Worm (Caenorhabditis elegans) whole organism, mixed stage, embryonic: ENCODE results near the gene EGAP9.3.

Experiments
- bed-3 ChIP-seq: fragments of 200-800 bp; sonication (Bioruptor generic); optimal IDR thresholded peaks from 3 replicates; lab custom pipeline; 2018; ENCODE audit warnings: mild to moderate bottlenecking, missing genetic modification characterization, moderate library complexity, missing compliant biosample characterization
- blmp-1 ChIP-seq: fragments of 150-350 bp; optimal IDR thresholded peaks from 2 replicates; lab custom pipeline; 2014; ENCODE audit warnings: missing biosample characterization, missing genetic modification characterization
- ceh-39 ChIP-seq: fragments of 150-350 bp; optimal IDR thresholded peaks from 2 replicates; lab custom pipeline; 2014; ENCODE audit warnings: missing biosample characterization, missing genetic modification characterization
- ceh-83 ChIP-seq: fragments of 200-800 bp; sonication (Bioruptor generic); optimal IDR thresholded peaks from 2 replicates; lab custom pipeline; 2018; ENCODE audit warnings: mild to moderate bottlenecking, missing genetic modification characterization, missing compliant biosample characterization
- ces-1 ChIP-seq: fragments of 150-350 bp; optimal IDR thresholded peaks from 2 replicates; lab custom pipeline; 2014; ENCODE audit warnings: missing biosample characterization, missing genetic modification reagents, missing genetic modification characterization
- cnd-1 ChIP-seq: fragments of 200-800 bp; sonication (Bioruptor generic); optimal IDR thresholded peaks from 2 replicates; lab custom pipeline; 2018; ENCODE audit warnings: mild to moderate bottlenecking, missing genetic modification characterization, missing compliant biosample characterization
- elt-1 ChIP-seq: sonication (generic microtip); optimal IDR thresholded peaks from 2 replicates; lab custom pipeline; 2017; ENCODE audit warnings: missing genetic modification characterization, mild to moderate bottlenecking, missing compliant biosample characterization, antibody characterized with exemption, moderate library complexity, borderline replicate concordance; ENCODE audit not compliant: insufficient read depth
- elt-3 ChIP-seq: fragments of 150-350 bp; optimal IDR thresholded peaks from 2 replicates; lab custom pipeline; 2014; ENCODE audit warnings: missing biosample characterization, missing genetic modification characterization
- ham-2 ChIP-seq: fragments of 200-800 bp; sonication (Bioruptor generic); optimal IDR thresholded peaks from 2 replicates; lab custom pipeline; 2018; ENCODE audit warnings: mild to moderate bottlenecking, missing genetic modification characterization, missing compliant biosample characterization
- lin-13 ChIP-seq: fragments of 150-350 bp; optimal IDR thresholded peaks from 2 replicates; lab custom pipeline; 2014; ENCODE audit warnings: missing biosample characterization, missing genetic modification characterization
- lin-32 ChIP-seq: fragments of 200-800 bp; sonication (Bioruptor generic); optimal IDR thresholded peaks from 2 replicates; lab custom pipeline; 2018; ENCODE audit warnings: mild to moderate bottlenecking, missing genetic modification characterization, missing compliant biosample characterization
- lsy-2 ChIP-seq: fragments of 150-350 bp; optimal IDR thresholded peaks from 2 replicates; lab custom pipeline; 2014; ENCODE audit warnings: missing biosample characterization, missing genetic modification characterization
- mab-5 ChIP-seq: fragments of 150-350 bp; optimal IDR thresholded peaks from 2 replicates; lab custom pipeline; 2014; ENCODE audit warnings: missing biosample characterization, missing genetic modification characterization
- mep-1 ChIP-seq: fragments of 150-350 bp; optimal IDR thresholded peaks from 2 replicates; lab custom pipeline; 2017; ENCODE audit warnings: missing biosample characterization, missing genetic modification reagents, missing genetic modification characterization, inconsistent platforms
- mls-2 ChIP-seq: sonication (generic microtip); optimal IDR thresholded peaks from 2 replicates; lab custom pipeline; 2016; ENCODE audit warnings: mild to moderate bottlenecking, missing genetic modification characterization, moderate library complexity, missing compliant biosample characterization
- nhr-2 ChIP-seq: fragments of 150-350 bp; optimal IDR thresholded peaks from 2 replicates; lab custom pipeline; 2014; ENCODE audit warnings: missing biosample characterization, missing genetic modification characterization
- nhr-237 ChIP-seq: fragments of 150-350 bp; optimal IDR thresholded peaks from 2 replicates; lab custom pipeline; 2014; ENCODE audit warnings: missing biosample characterization, missing genetic modification characterization
- nhr-28 ChIP-seq: fragments of 150-350 bp; optimal IDR thresholded peaks from 2 replicates; lab custom pipeline; 2014; ENCODE audit warnings: missing biosample characterization, missing genetic modification characterization
- nhr-76 ChIP-seq: sonication (generic microtip); optimal IDR thresholded peaks from 2 replicates; lab custom pipeline; 2017; ENCODE audit warnings: missing biosample characterization, missing genetic modification characterization
- pha-4 ChIP-seq: fragments of 150-350 bp; optimal IDR thresholded peaks from 2 replicates; lab custom pipeline; 2018; ENCODE audit warnings: missing biosample characterization, missing genetic modification reagents, missing genetic modification characterization
- sem-2 ChIP-seq: fragments of 200-800 bp; sonication (Bioruptor generic); optimal IDR thresholded peaks from 2 replicates; lab custom pipeline; 2018; ENCODE audit warnings: mild to moderate bottlenecking, missing genetic modification characterization, missing compliant biosample characterization
- snpc-4 ChIP-seq: fragments of 150-350 bp; optimal IDR thresholded peaks from 2 replicates; lab custom pipeline; 2014; ENCODE audit warnings: missing biosample characterization, missing genetic modification characterization
- sptf-1 ChIP-seq: sonication (generic microtip); optimal IDR thresholded peaks from 2 replicates; lab custom pipeline; 2017; ENCODE audit warnings: mild to moderate bottlenecking, missing genetic modification characterization, moderate library complexity, missing compliant biosample characterization
- tbx-8 ChIP-seq: fragments of 200-800 bp; sonication (Bioruptor generic); optimal IDR thresholded peaks from 2 replicates; lab custom pipeline; 2018; ENCODE audit warnings: mild to moderate bottlenecking, missing genetic modification characterization, moderate library complexity, missing compliant biosample characterization
- unc-120 ChIP-seq: sonication (generic microtip); optimal IDR thresholded peaks from 2 replicates; lab custom pipeline; 2017; ENCODE audit warnings: missing genetic modification characterization, missing compliant biosample characterization; ENCODE audit not compliant: poor library complexity, severe bottlenecking
- unc-62 ChIP-seq: fragments of 150-350 bp; optimal IDR thresholded peaks from 2 replicates; lab custom pipeline; 2014; ENCODE audit warnings: missing biosample characterization, missing genetic modification reagents, missing genetic modification characterization
- zip-8 ChIP-seq: fragments of 150-350 bp; optimal IDR thresholded peaks from 2 replicates; lab custom pipeline; 2014; ENCODE audit warnings: missing biosample characterization, missing genetic modification characterization
- ztf-11 ChIP-seq: fragments of 150-350 bp; optimal IDR thresholded peaks from 2 replicates; lab custom pipeline; 2014; ENCODE audit warnings: missing biosample characterization, missing genetic modification characterization

The EGAP9.3 gene

DNA sequence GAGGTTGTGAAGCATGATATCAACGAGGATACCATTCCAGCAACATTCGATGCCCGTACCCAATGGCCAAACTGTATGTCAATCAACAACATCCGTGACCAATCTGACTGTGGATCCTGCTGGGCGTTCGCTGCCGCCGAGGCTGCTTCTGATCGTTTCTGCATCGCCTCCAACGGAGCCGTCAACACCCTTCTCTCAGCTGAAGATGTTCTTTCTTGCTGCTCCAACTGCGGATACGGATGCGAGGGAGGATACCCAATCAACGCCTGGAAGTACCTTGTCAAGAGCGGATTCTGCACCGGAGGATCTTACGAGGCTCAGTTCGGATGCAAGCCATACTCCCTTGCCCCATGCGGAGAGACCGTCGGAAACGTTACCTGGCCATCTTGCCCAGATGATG lies 35.0 kb upstream of the EGAP9.3 start:
- TF ChIP-seq elt-1 (tag; lab: Kevin White, UChicago) (no peak), unc-62 (GFP tag; lab: Kevin White, UChicago) (no peak), ceh-83 (GFP tag; lab: Kevin White, UChicago) (no peak), mls-2 (tag; lab: Kevin White, UChicago) (no peak), ceh-39 (tag; lab: Kevin White, UChicago) (no peak), snpc-4 (tag; lab: Kevin White, UChicago) (no peak), pha-4 (tag; lab: Kevin White, UChicago) (no peak), ztf-11 (tag; lab: Kevin White, UChicago) (no peak), unc-120 (tag; lab: Kevin White, UChicago) (no peak), lin-13 (tag; lab: Kevin White, UChicago) (no peak), nhr-2 (tag; lab: Kevin White, UChicago) (no peak), blmp-1 (tag; lab: Kevin White, UChicago) (no peak), nhr-76 (tag; lab: Kevin White, UChicago) (no peak), nhr-237 (tag; lab: Kevin White, UChicago) (no peak), sem-2 (GFP tag; lab: Kevin White, UChicago) (no peak)

DNA sequence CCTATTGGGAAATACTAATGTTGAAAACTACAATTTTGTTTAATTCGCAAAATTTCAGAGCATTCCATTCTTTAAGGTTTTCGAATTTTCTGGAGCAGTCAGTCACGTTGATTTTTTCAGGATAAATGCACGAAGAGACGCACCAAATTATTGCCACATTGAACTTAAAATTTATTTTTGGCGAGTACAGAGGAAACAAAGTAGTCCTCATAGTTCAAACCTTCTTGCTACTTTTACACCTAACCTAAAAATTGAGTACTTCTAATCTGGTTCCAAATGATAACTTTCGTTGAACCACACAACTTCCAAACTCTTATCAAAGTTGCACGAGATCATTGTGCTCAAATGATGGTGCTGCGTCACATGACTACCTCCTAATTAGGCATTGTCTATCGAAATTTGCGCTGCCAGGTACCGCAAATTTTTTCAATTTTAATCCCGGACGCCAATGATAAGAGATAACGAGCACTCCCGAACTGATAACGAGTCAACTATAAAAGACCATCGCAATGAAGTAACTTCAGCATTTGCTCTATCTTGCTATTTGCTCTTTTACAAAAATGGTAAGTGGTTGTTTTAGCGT lies 34.3 kb upstream of the EGAP9.3 start, which contains the start of gene cpr-4:
TSS of gene cpr-4 (plus strand) at position 523 of the 583 bp plus-strand sequence.
- TF ChIP-seq ceh-83 (GFP tag; lab: Kevin White, UChicago), result no peak
- TF ChIP-seq cnd-1, result no peak
- no peak for TF ChIP-seq tbx-8 (GFP tag; lab: Kevin White, UChicago)
- TF ChIP-seq elt-3 (tag; lab: Kevin White, UChicago), result no peak
- TF ChIP-seq sptf-1 (tag; lab: Kevin White, UChicago), result no peak
- no peak for TF ChIP-seq mab-5 (tag; lab: Kevin White, UChicago)
- TF ChIP-seq sem-2 (GFP tag; lab: Kevin White, UChicago), result no peak
- TF ChIP-seq nhr-2 (tag; lab: Kevin White, UChicago), result no peak
- TF ChIP-seq ham-2 (GFP tag; lab: Kevin White, UChicago), result no peak
- no peak for TF ChIP-seq ces-1 (GFP tag; lab: Kevin White, UChicago)
- no peak for TF ChIP-seq blmp-1 (tag; lab: Kevin White, UChicago)
- no peak for TF ChIP-seq elt-1 (tag; lab: Kevin White, UChicago)
- no peak for TF ChIP-seq unc-120 (tag; lab: Kevin White, UChicago)
- TF ChIP-seq zip-8, result no peak
- no peak for TF ChIP-seq lin-32 (GFP tag; lab: Kevin White, UChicago)

DNA sequence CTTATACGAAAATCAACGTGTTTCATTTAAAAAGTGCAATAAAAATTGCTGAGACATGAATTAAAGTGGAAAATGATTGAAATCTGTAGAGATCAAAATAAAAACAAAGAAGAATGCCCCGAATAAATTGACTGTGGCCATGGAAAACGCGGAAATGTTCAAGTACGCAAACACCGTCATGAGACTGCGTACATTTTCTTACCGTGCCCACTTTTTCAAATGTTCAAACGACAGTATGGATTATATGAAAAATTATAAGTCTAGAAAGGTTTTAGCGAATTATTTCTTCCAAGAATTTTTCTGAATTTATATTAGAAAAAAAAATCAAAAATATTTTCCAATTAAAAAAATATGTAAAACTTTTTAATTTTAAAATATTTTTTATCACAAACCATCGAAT lies 31.6 kb upstream of the EGAP9.3 start:
- TF ChIP-seq pha-4 (tag; lab: Kevin White, UChicago) (no peak), elt-1 (tag; lab: Kevin White, UChicago) (no peak), snpc-4 (tag; lab: Kevin White, UChicago) (no peak), unc-62 (GFP tag; lab: Kevin White, UChicago) (no peak), lin-13 (tag; lab: Kevin White, UChicago) (peak; percentile 8), mab-5 (tag; lab: Kevin White, UChicago) (no peak), lsy-2 (peak; percentile 87)

DNA sequence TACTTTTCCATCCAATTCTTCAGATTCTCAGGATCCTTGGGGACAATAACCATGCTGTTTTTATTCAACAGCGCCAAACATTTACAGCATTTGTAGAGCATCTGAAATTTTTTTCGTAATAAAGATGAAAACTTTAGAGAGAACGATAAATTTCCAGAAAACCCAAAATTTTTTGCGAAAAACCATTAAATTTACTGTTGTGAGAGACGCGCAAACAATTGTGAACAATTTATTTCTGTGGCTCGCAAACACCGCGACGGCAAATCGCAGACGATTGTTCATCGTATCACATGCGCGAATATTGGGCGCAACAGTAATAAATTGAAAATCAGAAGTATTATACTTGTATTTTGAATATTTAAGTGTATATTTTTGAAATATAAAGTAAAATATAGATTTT lies 31.1 kb upstream of the EGAP9.3 start, which contains the start of gene gon-14:
TSS of gene gon-14 (minus strand) at position 101 of the 400 bp plus-strand sequence.
- no peak for TF ChIP-seq mep-1 (tag; lab: Kevin White, UChicago)

DNA sequence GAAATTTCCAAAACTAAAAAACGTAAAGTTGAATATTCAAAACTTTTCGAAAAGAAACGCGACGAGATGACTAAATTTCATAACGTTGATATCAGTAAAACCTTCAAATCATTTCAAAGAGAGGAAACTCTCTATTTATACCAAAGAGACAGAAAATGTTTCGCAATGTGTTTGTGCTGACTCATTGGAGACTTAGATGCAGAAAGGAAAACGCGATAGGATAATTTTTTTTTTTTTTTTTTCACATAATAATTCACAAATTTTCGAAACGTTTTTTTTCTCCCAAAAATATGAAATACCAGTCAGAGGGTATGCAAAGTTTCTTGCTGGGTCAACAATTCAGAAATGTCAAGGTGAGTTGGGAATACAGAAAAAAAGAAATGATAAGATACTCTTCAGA lies 26.3 kb upstream of the EGAP9.3 start:
- TF ChIP-seq ceh-83 (GFP tag; lab: Kevin White, UChicago) (no peak), bed-3 (GFP tag; lab: Kevin White, UChicago) (no peak), mep-1 (tag; lab: Kevin White, UChicago) (no peak), ztf-11 (tag; lab: Kevin White, UChicago) (no peak), nhr-28 (tag; lab: Kevin White, UChicago) (no peak), mab-5 (tag; lab: Kevin White, UChicago) (no peak), nhr-2 (tag; lab: Kevin White, UChicago) (no peak), lin-13 (tag; lab: Kevin White, UChicago) (no peak), zip-8 (no peak)
